Fruit fly (Drosophila melanogaster) whole organism, embryonic: ENCODE results near the gene CG32074.
A peak's percentile ranks its signal among the peaks of the same experiment; 100 is the strongest.

ENCODE experiments used
- Abd-B ChIP-seq: fragments of 200-800 bp; sonication (Bioruptor generic); optimal IDR thresholded peaks from 2 replicates; lab custom pipeline; 2018; ENCODE audit warnings: missing biosample characterization, mild to moderate bottlenecking, missing genetic modification characterization, moderate library complexity
- B-H2 ChIP-seq: fragments of 200-800 bp; sonication (Bioruptor generic); optimal IDR thresholded peaks from 2 replicates; lab custom pipeline; 2018; ENCODE audit warnings: missing biosample characterization, mild to moderate bottlenecking, missing genetic modification characterization
- BEAF-32 ChIP-seq: fragments of 200-800 bp; sonication (Bioruptor generic); optimal IDR thresholded peaks from 3 replicates; lab custom pipeline; 2017; ENCODE audit warnings: missing biosample characterization, missing genetic modification characterization, mild to moderate bottlenecking, moderate library complexity, missing genetic modification reagents
- CG10209 ChIP-seq: fragments of 200-800 bp; sonication (Bioruptor generic); optimal IDR thresholded peaks from 3 replicates; lab custom pipeline; 2017; ENCODE audit warnings: missing biosample characterization, mild to moderate bottlenecking, missing genetic modification characterization, missing genetic modification reagents
- CG10274 ChIP-seq: fragments of 200-800 bp; sonication (Bioruptor generic); optimal IDR thresholded peaks from 3 replicates; lab custom pipeline; 2017; ENCODE audit warnings: missing biosample characterization, mild to moderate bottlenecking, missing genetic modification characterization
- CG10543 ChIP-seq: fragments of 200-800 bp; sonication (Bioruptor generic); optimal IDR thresholded peaks from 3 replicates; lab custom pipeline; 2017; ENCODE audit warnings: missing biosample characterization, mild to moderate bottlenecking, missing genetic modification characterization, moderate library complexity
- CG1603 ChIP-seq: fragments of 200-800 bp; sonication (Bioruptor generic); optimal IDR thresholded peaks from 2 replicates; lab custom pipeline; 2019; ENCODE audit warnings: missing biosample characterization, mild to moderate bottlenecking, missing genetic modification characterization, moderate library complexity
- CG18011 ChIP-seq: fragments of 200-800 bp; sonication (Bioruptor generic); optimal IDR thresholded peaks from 2 replicates; lab custom pipeline; 2017; ENCODE audit warnings: missing biosample characterization, missing genetic modification characterization, mild to moderate bottlenecking, moderate library complexity, missing genotype
- CG18764 ChIP-seq: fragments of 200-800 bp; sonication (Bioruptor generic); optimal IDR thresholded peaks from 3 replicates; lab custom pipeline; 2016; ENCODE audit warnings: missing biosample characterization, missing genetic modification characterization
- CG2889 ChIP-seq: fragments of 200-800 bp; sonication (Bioruptor generic); IDR thresholded peaks from 3 replicates; pipeline ENCODE4 v1.3.6; 2022; ENCODE audit warnings: missing biosample characterization, missing genetic modification characterization
- CG30403 ChIP-seq: fragments of 200-800 bp; sonication (Bioruptor generic); optimal IDR thresholded peaks from 3 replicates; lab custom pipeline; 2016; ENCODE audit warnings: missing biosample characterization, missing genetic modification characterization
- CG32767 ChIP-seq: fragments of 200-800 bp; sonication (Bioruptor generic); IDR thresholded peaks from 2 replicates; pipeline ENCODE4 v1.3.6; 2022; ENCODE audit warnings: missing biosample characterization, missing genetic modification characterization
- CG32772 ChIP-seq: fragments of 200-800 bp; sonication (Bioruptor generic); IDR thresholded peaks from 2 replicates; pipeline ENCODE4 v1.3.6; 2022; ENCODE audit warnings: missing biosample characterization, missing genetic modification characterization
- CG3995 ChIP-seq: fragments of 200-800 bp; sonication (Bioruptor generic); optimal IDR thresholded peaks from 3 replicates; lab custom pipeline; 2016; ENCODE audit warnings: missing biosample characterization, missing genetic modification characterization
- CG4328 ChIP-seq: fragments of 200-800 bp; sonication (Bioruptor generic); optimal IDR thresholded peaks from 3 replicates; lab custom pipeline; 2017; ENCODE audit warnings: missing biosample characterization, missing genetic modification reagents, missing genetic modification characterization
- CG4617 ChIP-seq: fragments of 200-800 bp; sonication (Bioruptor generic); optimal IDR thresholded peaks from 3 replicates; lab custom pipeline; 2016; ENCODE audit warnings: missing biosample characterization, missing genetic modification characterization, borderline replicate concordance
- CG4730 ChIP-seq: fragments of 200-800 bp; sonication (Bioruptor generic); IDR thresholded peaks from 2 replicates; pipeline ENCODE4 v1.3.6; 2022; ENCODE audit warnings: missing biosample characterization, missing genetic modification characterization
- CG6254 ChIP-seq: fragments of 200-800 bp; sonication (Bioruptor generic); optimal IDR thresholded peaks from 3 replicates; lab custom pipeline; 2017; ENCODE audit warnings: mild to moderate bottlenecking, missing biosample characterization, missing genetic modification reagents, missing genetic modification characterization
- CG8281 ChIP-seq: fragments of 200-800 bp; sonication (Bioruptor generic); optimal IDR thresholded peaks from 2 replicates; lab custom pipeline; 2018; ENCODE audit warnings: missing biosample characterization, mild to moderate bottlenecking, missing genetic modification characterization, moderate library complexity
- CG8944 ChIP-seq: fragments of 200-800 bp; sonication (Bioruptor generic); optimal IDR thresholded peaks from 3 replicates; lab custom pipeline; 2016; ENCODE audit warnings: missing biosample characterization, missing genetic modification characterization
- CG9437 ChIP-seq: fragments of 200-800 bp; sonication (Bioruptor generic); optimal IDR thresholded peaks from 2 replicates; lab custom pipeline; 2018; ENCODE audit warnings: missing biosample characterization, mild to moderate bottlenecking, missing genetic modification characterization
- D19A ChIP-seq: fragments of 200-800 bp; optimal IDR thresholded peaks from 3 replicates; lab custom pipeline; 2019; ENCODE audit warnings: missing biosample characterization, mild to moderate bottlenecking, missing genetic modification characterization, moderate library complexity
- Dbx ChIP-seq: fragments of 200-800 bp; sonication (Bioruptor generic); IDR thresholded peaks from 3 replicates; pipeline ENCODE4 v1.3.6; 2022; ENCODE audit warnings: missing biosample characterization, missing genetic modification characterization
- GATAe ChIP-seq: fragments of 200-800 bp; sonication (Bioruptor generic); conservative IDR thresholded peaks from 2 replicates; pipeline ENCODE4 v1.3.6; 2022; ENCODE audit warnings: missing biosample characterization, missing genetic modification characterization
- Kr ChIP-seq: fragments of 200-800 bp; sonication (Bioruptor generic); optimal IDR thresholded peaks from 2 replicates; lab custom pipeline; 2017; ENCODE audit warnings: missing biosample characterization, mild to moderate bottlenecking, missing genetic modification characterization
- NFAT ChIP-seq: fragments of 200-800 bp; sonication (Bioruptor generic); IDR thresholded peaks from 2 replicates; pipeline ENCODE4 v1.3.6; 2022; ENCODE audit warnings: missing biosample characterization, missing genetic modification characterization
- NfI ChIP-seq: fragments of 200-800 bp; sonication (Bioruptor generic); optimal IDR thresholded peaks from 3 replicates; lab custom pipeline; 2018; ENCODE audit warnings: missing biosample characterization, mild to moderate bottlenecking, missing genetic modification characterization, moderate library complexity
- TFAM ChIP-seq: fragments of 200-800 bp; sonication (Bioruptor generic); optimal IDR thresholded peaks from 2 replicates; lab custom pipeline; 2017; ENCODE audit warnings: missing biosample characterization, missing genetic modification characterization, inconsistent platforms
- YL-1 ChIP-seq: fragments of 200-800 bp; sonication (Bioruptor generic); optimal IDR thresholded peaks from 3 replicates; lab custom pipeline; 2017; ENCODE audit warnings: missing biosample characterization, mild to moderate bottlenecking, missing genetic modification characterization
- ac ChIP-seq: fragments of 200-800 bp; sonication (Bioruptor generic); optimal IDR thresholded peaks from 3 replicates; lab custom pipeline; 2017; ENCODE audit warnings: missing biosample characterization, mild to moderate bottlenecking, missing genetic modification characterization
- ap ChIP-seq: fragments of 200-800 bp; sonication (Bioruptor generic); IDR thresholded peaks from 2 replicates; pipeline ENCODE4 v1.3.6; 2022; ENCODE audit warnings: missing biosample characterization, missing genetic modification characterization
- bcd ChIP-seq: fragments of 200-800 bp; sonication (Bioruptor generic); optimal IDR thresholded peaks from 2 replicates; lab custom pipeline; 2017; ENCODE audit warnings: missing biosample characterization, mild to moderate bottlenecking, missing genetic modification characterization
- chinmo ChIP-seq: fragments of 200-800 bp; sonication (Bioruptor generic); IDR thresholded peaks from 4 replicates; pipeline ENCODE4 v1.3.6; 2022; ENCODE audit warnings: missing biosample characterization, missing genetic modification characterization; ENCODE audit not compliant: partially characterized antibody
- dati ChIP-seq: fragments of 200-800 bp; sonication (Bioruptor generic); IDR thresholded peaks from 2 replicates; pipeline ENCODE4 v1.3.6; 2022; ENCODE audit warnings: missing biosample characterization, missing genetic modification characterization
- dmrt99B ChIP-seq: fragments of 200-800 bp; sonication (Bioruptor generic); optimal IDR thresholded peaks from 2 replicates; lab custom pipeline; 2018; ENCODE audit warnings: missing biosample characterization, mild to moderate bottlenecking, missing genetic modification characterization, moderate library complexity
- fd96Cb ChIP-seq: fragments of 200-800 bp; sonication (Bioruptor generic); optimal IDR thresholded peaks from 2 replicates; lab custom pipeline; 2018; ENCODE audit warnings: missing biosample characterization, mild to moderate bottlenecking, missing genetic modification characterization, moderate library complexity
- ham ChIP-seq: fragments of 200-800 bp; sonication (Bioruptor generic); IDR thresholded peaks from 2 replicates; pipeline ENCODE4 v1.3.6; 2022; ENCODE audit warnings: missing biosample characterization, missing genetic modification characterization
- kay ChIP-seq: fragments of 200-800 bp; sonication (Bioruptor generic); optimal IDR thresholded peaks from 2 replicates; lab custom pipeline; 2016; ENCODE audit warnings: missing biosample characterization, missing genetic modification characterization
- lab ChIP-seq: fragments of 200-800 bp; sonication (Bioruptor generic); optimal IDR thresholded peaks from 3 replicates; lab custom pipeline; 2017; ENCODE audit warnings: missing biosample characterization, missing genetic modification characterization, mild to moderate bottlenecking, moderate library complexity, missing genetic modification reagents
- lbe ChIP-seq: fragments of 200-800 bp; sonication (Bioruptor generic); optimal IDR thresholded peaks from 2 replicates; lab custom pipeline; 2016; ENCODE audit warnings: missing biosample characterization, mild to moderate bottlenecking, missing genetic modification characterization
- mam ChIP-seq: fragments of 200-800 bp; sonication (Bioruptor generic); optimal IDR thresholded peaks from 3 replicates; lab custom pipeline; 2016; ENCODE audit warnings: missing biosample characterization, missing genetic modification characterization
- nmo ChIP-seq: fragments of 200-800 bp; sonication (Bioruptor generic); optimal IDR thresholded peaks from 2 replicates; lab custom pipeline; 2018; ENCODE audit warnings: missing biosample characterization, mild to moderate bottlenecking, missing genetic modification characterization, moderate library complexity
- pum ChIP-seq: fragments of 200-800 bp; sonication (Bioruptor generic); optimal IDR thresholded peaks from 2 replicates; lab custom pipeline; 2016; ENCODE audit warnings: missing biosample characterization, missing genetic modification characterization
- row ChIP-seq: fragments of 200-800 bp; sonication (Bioruptor generic); IDR thresholded peaks from 3 replicates; pipeline ENCODE4 v1.3.6; 2022; ENCODE audit warnings: missing biosample characterization, missing genetic modification characterization
- sim ChIP-seq: fragments of 200-800 bp; sonication (Bioruptor generic); IDR thresholded peaks from 2 replicates; pipeline ENCODE4 v1.3.6; 2022; ENCODE audit warnings: missing biosample characterization, missing genetic modification characterization
- sisA ChIP-seq: fragments of 200-800 bp; sonication (Bioruptor generic); IDR thresholded peaks from 2 replicates; pipeline ENCODE4 v1.3.6; 2022; ENCODE audit warnings: missing biosample characterization, missing genetic modification characterization
- slou ChIP-seq: fragments of 200-800 bp; sonication (Bioruptor generic); optimal IDR thresholded peaks from 3 replicates; lab custom pipeline; 2016; ENCODE audit warnings: missing biosample characterization, missing genetic modification characterization
- tap ChIP-seq: fragments of 200-800 bp; optimal IDR thresholded peaks from 3 replicates; lab custom pipeline; 2019; ENCODE audit warnings: missing biosample characterization, mild to moderate bottlenecking, missing genetic modification characterization, moderate library complexity
- trem ChIP-seq: fragments of 200-800 bp; optimal IDR thresholded peaks from 3 replicates; lab custom pipeline; 2019; ENCODE audit warnings: missing biosample characterization, mild to moderate bottlenecking, missing genetic modification characterization, moderate library complexity
- wek ChIP-seq: fragments of 200-800 bp; sonication (Bioruptor generic); optimal IDR thresholded peaks from 3 replicates; lab custom pipeline; 2018; ENCODE audit warnings: missing biosample characterization, mild to moderate bottlenecking, missing genetic modification characterization, moderate library complexity

The CG32074 gene

dm6 chr3L:11096195-11096908 is 35.8 kb downstream of the CG32074 start, which contains the start of the genes CG46439, Iyd and CG33947 (continued):
- no peak for TF ChIP-seq bcd (GFP tag; lab: Kevin White, UChicago)
- TF ChIP-seq CG10274 = no peak
- TF ChIP-seq sisA (GFP tag; lab: Robert Waterston, UW) = no peak
- TF ChIP-seq CG4730 (GFP tag; lab: Robert Waterston, UW) = no peak
- no peak for TF ChIP-seq CG8281 (tag; lab: Kevin White, UChicago)
- TF ChIP-seq NfI (GFP tag; lab: Kevin White, UChicago) = peak; percentile 26
- TF ChIP-seq CG18011 (GFP tag; lab: Kevin White, UChicago) = no peak
- no peak for TF ChIP-seq D19A (tag; lab: Kevin White, UChicago)
- TF ChIP-seq CG30403 (GFP tag; lab: Kevin White, UChicago) = no peak
- no peak for TF ChIP-seq CG2889 (GFP tag; lab: Robert Waterston, UW)
- no peak for TF ChIP-seq CG18764 (GFP tag; lab: Kevin White, UChicago)
- TF ChIP-seq CG3995 (GFP tag; lab: Kevin White, UChicago) = peak; percentile 2
- TF ChIP-seq Abd-B (GFP tag; lab: Kevin White, UChicago) = no peak
- no peak for TF ChIP-seq CG1603 (tag; lab: Kevin White, UChicago)
- peak; percentile 35 for TF ChIP-seq lab (GFP tag; lab: Kevin White, UChicago)
- no peak for TF ChIP-seq CG8944 (GFP tag; lab: Kevin White, UChicago)
- no peak for TF ChIP-seq TFAM (GFP tag; lab: Kevin White, UChicago)
- no peak for TF ChIP-seq CG32767
- TF ChIP-seq CG10543 = peak; percentile 25
- no peak for TF ChIP-seq fd96Cb (tag; lab: Kevin White, UChicago)
- TF ChIP-seq chinmo (GFP tag; lab: Robert Waterston, UW) = 0 out of 4 replicates have a peak, but pooled peaks have one; percentile 76
- no peak for TF ChIP-seq nmo
- TF ChIP-seq row = peak; percentile 35; the same call in 1 of the 3 replicates
- TF ChIP-seq dmrt99B (tag; lab: Kevin White, UChicago) = no peak
- TF ChIP-seq pum (GFP tag; lab: Kevin White, UChicago) = no peak
- TF ChIP-seq CG6254 (GFP tag; lab: Kevin White, UChicago) = no peak
- no peak for TF ChIP-seq slou (GFP tag; lab: Kevin White, UChicago)
- TF ChIP-seq NFAT = no peak
- TF ChIP-seq mam (GFP tag; lab: Kevin White, UChicago) = no peak
- no peak for TF ChIP-seq dati (GFP tag; lab: Robert Waterston, UW)
- no peak for TF ChIP-seq kay (GFP tag; lab: Kevin White, UChicago)
- no peak for TF ChIP-seq wek (GFP tag; lab: Kevin White, UChicago)
- TF ChIP-seq CG10209 (GFP tag; lab: Kevin White, UChicago) = peak; percentile 19
- peak; percentile 8 for TF ChIP-seq CG4617 (GFP tag; lab: Kevin White, UChicago)
- TF ChIP-seq ap (GFP tag; lab: Robert Waterston, UW) = no peak
- TF ChIP-seq Kr (GFP tag; lab: Kevin White, UChicago) = no peak
- no peak for TF ChIP-seq Dbx (GFP tag; lab: Robert Waterston, UW)
- peak; percentile 6 for TF ChIP-seq B-H2 (GFP tag; lab: Kevin White, UChicago)
- TF ChIP-seq CG4328 = no peak
- no peak for TF ChIP-seq BEAF-32 (GFP tag; lab: Kevin White, UChicago)
- no peak for TF ChIP-seq YL-1 (GFP tag; lab: Kevin White, UChicago)
- no peak for TF ChIP-seq CG9437 (GFP tag; lab: Kevin White, UChicago)
- no peak for TF ChIP-seq GATAe (GFP tag; lab: Robert Waterston, UW)
- TF ChIP-seq lbe (GFP tag; lab: Kevin White, UChicago) = peak; percentile 73
- no peak for TF ChIP-seq CG32772 (GFP tag; lab: Robert Waterston, UW)
- TF ChIP-seq tap (tag; lab: Kevin White, UChicago) = no peak
- TF ChIP-seq trem (tag; lab: Kevin White, UChicago) = peak; percentile 18
- no peak for TF ChIP-seq ham (GFP tag; lab: Robert Waterston, UW)
- no peak for TF ChIP-seq sim (GFP tag; lab: Robert Waterston, UW)
- TF ChIP-seq ac (GFP tag; lab: Kevin White, UChicago) = no peak
